Fruit fly (Drosophila melanogaster) whole organism, prepupa: Measurements from ENCODE around the gene Arfip.

Source experiments
- Blimp-1 ChIP-seq: fragments of 200-800 bp; sonication (Bioruptor generic); optimal IDR thresholded peaks from 3 replicates; lab custom pipeline; 2017; ENCODE audit warnings: missing biosample characterization, missing genetic modification characterization, mild to moderate bottlenecking, moderate library complexity, missing genetic modification reagents
- CG10631 ChIP-seq: fragments of 200-800 bp; sonication (Bioruptor generic); optimal IDR thresholded peaks from 2 replicates; lab custom pipeline; 2016; ENCODE audit warnings: missing biosample characterization, missing genetic modification characterization
- CG10669 ChIP-seq: fragments of 200-800 bp; sonication (Bioruptor generic); optimal IDR thresholded peaks from 3 replicates; lab custom pipeline; 2018; ENCODE audit warnings: missing biosample characterization, mild to moderate bottlenecking, missing genetic modification characterization, moderate library complexity
- CG11294 ChIP-seq: fragments of 200-800 bp; sonication (Bioruptor generic); IDR thresholded peaks from 2 replicates; pipeline ENCODE4 v1.3.6; 2022; ENCODE audit warnings: missing biosample characterization, missing genetic modification characterization
- CG11762 ChIP-seq: fragments of 200-800 bp; sonication (Bioruptor generic); optimal IDR thresholded peaks from 3 replicates; lab custom pipeline; 2016; ENCODE audit warnings: missing biosample characterization, missing genetic modification characterization; ENCODE audit not compliant: insufficient read depth
- CG11902 ChIP-seq: fragments of 200-800 bp; sonication (Bioruptor generic); optimal IDR thresholded peaks from 3 replicates; lab custom pipeline; 2016; ENCODE audit warnings: missing biosample characterization, missing genetic modification characterization
- CG1621 ChIP-seq: fragments of 200-800 bp; sonication (Bioruptor generic); optimal IDR thresholded peaks from 3 replicates; lab custom pipeline; 2018; ENCODE audit warnings: missing biosample characterization, mild to moderate bottlenecking, missing genetic modification characterization
- CG16779 ChIP-seq: fragments of 200-800 bp; sonication (Bioruptor generic); optimal IDR thresholded peaks from 3 replicates; lab custom pipeline; 2017; ENCODE audit warnings: missing biosample characterization, mild to moderate bottlenecking, missing genetic modification characterization
- CG3032 ChIP-seq: fragments of 200-800 bp; optimal IDR thresholded peaks from 2 replicates; lab custom pipeline; 2019; ENCODE audit warnings: missing biosample characterization, mild to moderate bottlenecking, missing genetic modification characterization, moderate library complexity
- CG31627 ChIP-seq: fragments of 200-800 bp; sonication (Bioruptor generic); optimal IDR thresholded peaks from 3 replicates; lab custom pipeline; 2016; ENCODE audit warnings: missing biosample characterization, missing genetic modification characterization
- CG32006 ChIP-seq: fragments of 200-800 bp; sonication (Bioruptor generic); optimal IDR thresholded peaks from 3 replicates; lab custom pipeline; 2017; ENCODE audit warnings: missing biosample characterization, mild to moderate bottlenecking, missing genetic modification characterization
- CG3919 ChIP-seq: fragments of 200-800 bp; sonication (Bioruptor generic); optimal IDR thresholded peaks from 3 replicates; lab custom pipeline; 2016; ENCODE audit warnings: missing biosample characterization, missing genetic modification characterization
- CG4318 ChIP-seq: fragments of 200-800 bp; sonication (Bioruptor generic); optimal IDR thresholded peaks from 3 replicates; lab custom pipeline; 2017; ENCODE audit warnings: missing biosample characterization, mild to moderate bottlenecking, missing genetic modification characterization
- CG6163 ChIP-seq: fragments of 200-800 bp; sonication (Bioruptor generic); IDR thresholded peaks from 3 replicates; pipeline ENCODE4 v1.3.6; 2022; ENCODE audit warnings: missing biosample characterization, missing genetic modification characterization
- CG6276 ChIP-seq: fragments of 200-800 bp; sonication (Bioruptor generic); optimal IDR thresholded peaks from 2 replicates; lab custom pipeline; 2017; ENCODE audit warnings: missing biosample characterization, mild to moderate bottlenecking, missing genetic modification characterization
- CG6808 ChIP-seq: fragments of 200-800 bp; sonication (Bioruptor generic); optimal IDR thresholded peaks from 3 replicates; lab custom pipeline; 2017; ENCODE audit warnings: missing biosample characterization, missing genetic modification characterization, mild to moderate bottlenecking, moderate library complexity, missing genetic modification reagents
- CG6854 ChIP-seq: fragments of 200-800 bp; sonication (Bioruptor generic); optimal IDR thresholded peaks from 2 replicates; lab custom pipeline; 2017; ENCODE audit warnings: missing biosample characterization, mild to moderate bottlenecking, missing genetic modification characterization
- CG7368 ChIP-seq: fragments of 200-800 bp; sonication (Bioruptor generic); optimal IDR thresholded peaks from 3 replicates; lab custom pipeline; 2016; ENCODE audit warnings: missing biosample characterization, missing genetic modification characterization
- CG8119 ChIP-seq: fragments of 200-800 bp; sonication (Bioruptor generic); IDR thresholded peaks from 3 replicates; pipeline ENCODE4 v1.3.6; 2022; ENCODE audit warnings: missing biosample characterization, missing genetic modification characterization
- CG8319 ChIP-seq: fragments of 200-800 bp; sonication (Bioruptor generic); optimal IDR thresholded peaks from 3 replicates; lab custom pipeline; 2016; ENCODE audit warnings: missing biosample characterization, missing genetic modification characterization
- CG9139 ChIP-seq: fragments of 200-800 bp; sonication (Bioruptor generic); optimal IDR thresholded peaks from 3 replicates; lab custom pipeline; 2017; ENCODE audit warnings: missing biosample characterization, mild to moderate bottlenecking, missing genetic modification characterization
- Eip75B ChIP-seq: fragments of 200-800 bp; sonication (Bioruptor generic); optimal IDR thresholded peaks from 3 replicates; lab custom pipeline; 2016; ENCODE audit warnings: missing biosample characterization, missing genetic modification characterization
- Eip78C ChIP-seq: fragments of 200-800 bp; sonication (Bioruptor generic); peaks from one replicate; lab custom pipeline; 2016; ENCODE audit warnings: missing biosample characterization, missing genetic modification characterization
- Eip93F ChIP-seq: fragments of 200-800 bp; sonication (Bioruptor generic); optimal IDR thresholded peaks from 2 replicates; lab custom pipeline; 2016; ENCODE audit warnings: missing biosample characterization, mild to moderate bottlenecking, missing genetic modification characterization
- Ets96B ChIP-seq: fragments of 200-800 bp; optimal IDR thresholded peaks from 2 replicates; lab custom pipeline; 2019; ENCODE audit warnings: missing biosample characterization, mild to moderate bottlenecking, missing genetic modification characterization, moderate library complexity
- Gug ChIP-seq: fragments of 200-800 bp; sonication (Bioruptor generic); IDR thresholded peaks from 2 replicates; pipeline ENCODE4 v1.3.6; 2022; ENCODE audit warnings: missing biosample characterization, missing genetic modification characterization
- Hr38 ChIP-seq: sonication (Bioruptor generic); optimal IDR thresholded peaks from 2 replicates; lab custom pipeline; 2016; ENCODE audit warnings: missing biosample characterization, missing genetic modification characterization
- Hr39 ChIP-seq: fragments of 200-800 bp; sonication (Bioruptor generic); optimal IDR thresholded peaks from 2 replicates; lab custom pipeline; 2016; ENCODE audit warnings: missing biosample characterization, missing genetic modification characterization
- Hr4 ChIP-seq: fragments of 200-800 bp; sonication (Bioruptor generic); optimal IDR thresholded peaks from 3 replicates; lab custom pipeline; 2016; ENCODE audit warnings: missing biosample characterization, missing genetic modification characterization
- Lpt ChIP-seq: fragments of 200-800 bp; sonication (Bioruptor generic); optimal IDR thresholded peaks from 3 replicates; lab custom pipeline; 2016; ENCODE audit warnings: missing biosample characterization, missing genetic modification characterization
- Met ChIP-seq: fragments of 200-800 bp; sonication (Bioruptor generic); optimal IDR thresholded peaks from 3 replicates; lab custom pipeline; 2016; ENCODE audit warnings: missing biosample characterization, missing genetic modification characterization
- OdsH ChIP-seq: fragments of 200-800 bp; sonication (Bioruptor generic); optimal IDR thresholded peaks from 3 replicates; lab custom pipeline; 2016; ENCODE audit warnings: missing biosample characterization, missing genetic modification characterization
- Smox ChIP-seq: fragments of 200-800 bp; sonication (Bioruptor generic); optimal IDR thresholded peaks from 3 replicates; lab custom pipeline; 2016; ENCODE audit warnings: missing biosample characterization, missing genetic modification characterization
- Sox102F ChIP-seq: fragments of 200-800 bp; sonication (Bioruptor generic); optimal IDR thresholded peaks from 2 replicates; lab custom pipeline; 2016; ENCODE audit warnings: missing biosample characterization, mild to moderate bottlenecking, missing genetic modification characterization
- Sox14 ChIP-seq: fragments of 200-800 bp; sonication (Bioruptor generic); optimal IDR thresholded peaks from 3 replicates; lab custom pipeline; 2016; ENCODE audit warnings: missing biosample characterization, missing genetic modification characterization
- Sox15 ChIP-seq: fragments of 200-800 bp; sonication (Bioruptor generic); optimal IDR thresholded peaks from 3 replicates; lab custom pipeline; 2016; ENCODE audit warnings: missing biosample characterization, missing genetic modification characterization
- achi ChIP-seq: fragments of 200-800 bp; sonication (Bioruptor generic); optimal IDR thresholded peaks from 3 replicates; lab custom pipeline; 2016; ENCODE audit warnings: missing biosample characterization, missing genetic modification characterization
- acj6 ChIP-seq: fragments of 200-800 bp; sonication (Bioruptor generic); optimal IDR thresholded peaks from 3 replicates; lab custom pipeline; 2016; ENCODE audit warnings: missing biosample characterization, missing genetic modification characterization
- cyc ChIP-seq: fragments of 200-800 bp; sonication (Bioruptor generic); optimal IDR thresholded peaks from 3 replicates; lab custom pipeline; 2016; ENCODE audit warnings: missing biosample characterization, missing genetic modification characterization
- dac ChIP-seq: fragments of 200-800 bp; sonication (Bioruptor generic); optimal IDR thresholded peaks from 2 replicates; lab custom pipeline; 2017; ENCODE audit warnings: missing biosample characterization, mild to moderate bottlenecking, missing genetic modification characterization
- dsx ChIP-seq: fragments of 200-800 bp; optimal IDR thresholded peaks from 3 replicates; lab custom pipeline; 2019; ENCODE audit warnings: missing biosample characterization, mild to moderate bottlenecking, missing genetic modification characterization, moderate library complexity; ENCODE audit not compliant: poor library complexity, severe bottlenecking
- esn ChIP-seq: fragments of 200-800 bp; sonication (Bioruptor generic); optimal IDR thresholded peaks from 2 replicates; lab custom pipeline; 2016; ENCODE audit warnings: missing biosample characterization, mild to moderate bottlenecking, missing genetic modification characterization, moderate library complexity
- fd85E ChIP-seq: fragments of 200-800 bp; sonication (Bioruptor generic); optimal IDR thresholded peaks from 3 replicates; lab custom pipeline; 2016; ENCODE audit warnings: missing biosample characterization, missing genetic modification characterization
- lz ChIP-seq: fragments of 200-800 bp; sonication (Bioruptor generic); optimal IDR thresholded peaks from 3 replicates; lab custom pipeline; 2016; ENCODE audit warnings: missing biosample characterization, missing genetic modification characterization
- net ChIP-seq: fragments of 200-800 bp; sonication (Bioruptor generic); optimal IDR thresholded peaks from 3 replicates; lab custom pipeline; 2016; ENCODE audit warnings: missing biosample characterization, missing genetic modification characterization
- pdm3 ChIP-seq: fragments of 200-800 bp; sonication (Bioruptor generic); optimal IDR thresholded peaks from 3 replicates; lab custom pipeline; 2016; ENCODE audit warnings: missing biosample characterization, missing genetic modification characterization
- salr ChIP-seq, 2 experiments: fragments of 200-800 bp; sonication (Bioruptor generic); optimal IDR thresholded peaks; 3 replicates each; lab custom pipeline; 2016 to 2018; ENCODE audit warnings: missing biosample characterization in 2 of 2, missing genetic modification characterization in 2 of 2, mild to moderate bottlenecking in 1 of 2
- spab ChIP-seq: fragments of 200-800 bp; sonication (Bioruptor generic); optimal IDR thresholded peaks from 2 replicates; lab custom pipeline; 2017; ENCODE audit warnings: missing biosample characterization, mild to moderate bottlenecking, missing genetic modification characterization, missing genetic modification reagents
- ss ChIP-seq, 2 experiments: fragments of 200-800 bp; sonication (Bioruptor generic); optimal IDR thresholded peaks; 2 replicates in 1 of 2; 3 replicates in 1 of 2; lab custom pipeline; 2017 to 2018; ENCODE audit warnings: mild to moderate bottlenecking in 2 of 2, missing biosample characterization in 2 of 2, missing genetic modification characterization in 2 of 2, moderate library complexity in 1 of 2
- svp ChIP-seq: fragments of 200-800 bp; sonication (Bioruptor generic); peaks from one replicate; lab custom pipeline; 2016; ENCODE audit warnings: missing biosample characterization, missing genetic modification characterization
- topi ChIP-seq: fragments of 200-800 bp; sonication (Bioruptor generic); optimal IDR thresholded peaks from 3 replicates; lab custom pipeline; 2016; ENCODE audit warnings: missing biosample characterization, missing genetic modification characterization
- vri ChIP-seq: fragments of 200-800 bp; sonication (Bioruptor generic); optimal IDR thresholded peaks from 3 replicates; lab custom pipeline; 2016; ENCODE audit warnings: missing biosample characterization, mild to moderate bottlenecking, missing genetic modification characterization

Gene Arfip

dm6 chr3R:11269013-11269412 lies 34.2 kb upstream of the Arfip start:
- TF ChIP-seq esn (GFP tag; lab: Kevin White, UChicago) (no peak), pdm3 (GFP tag; lab: Kevin White, UChicago) (peak; percentile 71), Ets96B (tag; lab: Kevin White, UChicago) (peak; percentile 38), CG3919 (GFP tag; lab: Kevin White, UChicago) (peak; percentile 83), Smox (GFP tag; lab: Kevin White, UChicago) (peak; percentile 9), Blimp-1 (GFP tag; lab: Kevin White, UChicago) (no peak), ss (GFP tag; optimal IDR thresholded peaks at IDR 0.05; lab: Kevin White, UChicago) (peak; percentile 14 to 53), CG10669 (peak; percentile 64), net (GFP tag; lab: Kevin White, UChicago) (peak; percentile 45), spab (peak; percentile 32), CG16779 (tag; lab: Kevin White, UChicago) (no peak), Gug (GFP tag; lab: Robert Waterston, UW) (no peak; the same call in 1 of the 2 replicates), CG3032 (tag; lab: Kevin White, UChicago) (no peak), CG7368 (GFP tag; lab: Kevin White, UChicago) (peak; percentile 57), lz (GFP tag; lab: Kevin White, UChicago) (peak; percentile 47), CG1621 (tag; lab: Kevin White, UChicago) (peak; percentile 25), CG8119 (no peak), CG11762 (GFP tag; lab: Kevin White, UChicago) (peak; percentile 45), CG6163 (GFP tag; lab: Robert Waterston, UW) (peak; percentile 65), CG11902 (GFP tag; lab: Kevin White, UChicago) (no peak), Met (GFP tag; lab: Kevin White, UChicago) (peak; percentile 63), CG6276 (peak; percentile 39), vri (GFP tag; lab: Kevin White, UChicago) (peak; percentile 30), Sox14 (peak; percentile 21), salr (GFP tag; optimal IDR thresholded peaks at IDR 0.05; lab: Kevin White, UChicago) (peak in 1 of 2 experiments; percentile 61), CG32006 (GFP tag; lab: Kevin White, UChicago) (peak; percentile 53), Sox15 (no peak), achi (peak; percentile 61), Eip78C (GFP tag; lab: Kevin White, UChicago) (peak; percentile 87), Eip75B (GFP tag; lab: Kevin White, UChicago) (peak; percentile 47), CG31627 (peak; percentile 33), CG8319 (GFP tag; lab: Kevin White, UChicago) (peak; percentile 4), CG9139 (GFP tag; lab: Kevin White, UChicago) (peak; percentile 54), svp (GFP tag; lab: Kevin White, UChicago) (peak; percentile 50), cyc (GFP tag; lab: Kevin White, UChicago) (peak; percentile 46), Lpt (GFP tag; lab: Kevin White, UChicago) (peak; percentile 8), Hr4 (peak; percentile 60), Sox102F (peak; percentile 37), fd85E (GFP tag; lab: Kevin White, UChicago) (peak; percentile 11), Hr38 (no peak), acj6 (GFP tag; lab: Kevin White, UChicago) (peak; percentile 62), OdsH (peak; percentile 75), CG6854 (no peak), CG4318 (no peak), dac (peak; percentile 74), CG10631 (GFP tag; lab: Kevin White, UChicago) (peak; percentile 16), dsx (peak; percentile 8), topi (peak; percentile 53), CG11294 (no peak), CG6808 (GFP tag; lab: Kevin White, UChicago) (peak; percentile 38), Eip93F (GFP tag; lab: Kevin White, UChicago) (no peak), Hr39 (peak; percentile 37)
